Fruit fly (Drosophila melanogaster): ENCODE data around the gene CG10154.
A peak's percentile ranks its signal among the peaks of the same experiment; 100 is the strongest.

Gene CG10154

dm6 chr3L:13476566-13477452, 39.9 kb upstream of the CG10154 start (continued):
- no peak for TF ChIP-seq CG9876 (GFP tag; optimal IDR thresholded peaks at IDR 0.05)
- peak; percentile 90 for TF ChIP-seq CG8388 (GFP tag; optimal IDR thresholded peaks at IDR 0.05)
- peak; percentile 61 for TF ChIP-seq CG3838 (GFP tag; optimal IDR thresholded peaks at IDR 0.05)
- TF ChIP-seq CG9609 (GFP tag; optimal IDR thresholded peaks at IDR 0.05) = peak; percentile 56
- TF ChIP-seq CG12942 (GFP tag; optimal IDR thresholded peaks at IDR 0.05) = peak; percentile 81
- peak; percentile 74 for TF ChIP-seq ci (GFP tag; IDR thresholded peaks at IDR 0.05)
- peak; percentile 72 for TF ChIP-seq CG34224 (GFP tag; IDR thresholded peaks at IDR 0.05; ENCODE audit: partially characterized antibody)
- TF ChIP-seq peb (GFP tag; IDR thresholded peaks at IDR 0.05) = peak; percentile 58; the same call in 1 of the 2 replicates
- TF ChIP-seq Dek (tag; optimal IDR thresholded peaks at IDR 0.05) = peak; percentile 89
- TF ChIP-seq Opbp (GFP tag; IDR thresholded peaks at IDR 0.05; ENCODE audit: partially characterized antibody) = no peak
- no peak for TF ChIP-seq Sin3A (optimal IDR thresholded peaks at IDR 0.05)
- peak; percentile 79 for TF ChIP-seq Rx (GFP tag; IDR thresholded peaks at IDR 0.05)
- TF ChIP-seq Trl (optimal IDR thresholded peaks at IDR 0.05) = peak; percentile 99 to 100
- TF ChIP-seq Trl (GFP tag; optimal IDR thresholded peaks at IDR 0.05) = peak; percentile 37
- TF ChIP-seq repo (GFP tag; optimal IDR thresholded peaks at IDR 0.05) = peak; percentile 68
- TF ChIP-seq CG2889 (GFP tag; IDR thresholded peaks at IDR 0.05) = peak; percentile 80
- peak; percentile 85 for TF ChIP-seq Vsx1 (GFP tag; optimal IDR thresholded peaks at IDR 0.05)
- TF ChIP-seq phol (tag; optimal IDR thresholded peaks at IDR 0.05) = peak; percentile 93
- peak; percentile 80 for TF ChIP-seq Chrac-16 (GFP tag; optimal IDR thresholded peaks at IDR 0.05)
- TF ChIP-seq C15 (GFP tag; IDR thresholded peaks at IDR 0.05) = peak; percentile 55; the same call in 1 of the 3 replicates
- TF ChIP-seq otp (GFP tag; IDR thresholded peaks at IDR 0.05) = peak; percentile 56; the same call in 2 of the 3 replicates
- peak; percentile 95 for TF ChIP-seq CG11504 (tag; optimal IDR thresholded peaks at IDR 0.05)
- TF ChIP-seq H15 (GFP tag; IDR thresholded peaks at IDR 0.05) = peak; percentile 78
- peak; percentile 75 for TF ChIP-seq CG31224 (GFP tag; IDR thresholded peaks at IDR 0.05)
- peak; percentile 81 for TF ChIP-seq ems (GFP tag; optimal IDR thresholded peaks at IDR 0.05)
- TF ChIP-seq abd-A (tag; optimal IDR thresholded peaks at IDR 0.05) = no peak
- TF ChIP-seq CG1603 (tag; optimal IDR thresholded peaks at IDR 0.05) = peak; percentile 40
- peak; percentile 94 for TF ChIP-seq Sox102F (GFP tag; optimal IDR thresholded peaks at IDR 0.05)
- TF ChIP-seq Camta (GFP tag; optimal IDR thresholded peaks at IDR 0.05) = peak; percentile 60
- TF ChIP-seq CG6813 (GFP tag; optimal IDR thresholded peaks at IDR 0.05) = peak; percentile 81
- TF ChIP-seq tx (GFP tag; optimal IDR thresholded peaks at IDR 0.05) = peak; percentile 48
- TF ChIP-seq al (GFP tag; IDR thresholded peaks at IDR 0.05) = peak; percentile 88
- TF ChIP-seq Oli (tag; optimal IDR thresholded peaks at IDR 0.05) = peak; percentile 94
- peak; percentile 80 for TF ChIP-seq CG18476 (GFP tag; optimal IDR thresholded peaks at IDR 0.05)
- peak; percentile 30 for TF ChIP-seq Sry-β (GFP tag; optimal IDR thresholded peaks at IDR 0.05)
- TF ChIP-seq CG18619 (GFP tag; optimal IDR thresholded peaks at IDR 0.05) = peak; percentile 93
- TF ChIP-seq HmgZ (tag; optimal IDR thresholded peaks at IDR 0.05) = peak; percentile 82
- TF ChIP-seq CG17385 (GFP tag; optimal IDR thresholded peaks at IDR 0.05) = peak; percentile 82
- TF ChIP-seq Dll (GFP tag; IDR thresholded peaks at IDR 0.05; ENCODE audit: partially characterized antibody) = peak; percentile 80
- peak; percentile 84 for TF ChIP-seq CG10267 (tag; optimal IDR thresholded peaks at IDR 0.05)
- TF ChIP-seq CG32772 (GFP tag; IDR thresholded peaks at IDR 0.05) = peak; percentile 86
- peak; percentile 92 for TF ChIP-seq CG3281 (GFP tag; optimal IDR thresholded peaks at IDR 0.05)
- TF ChIP-seq Dref (GFP tag; IDR thresholded peaks at IDR 0.05) = no peak
- peak; percentile 61 for TF ChIP-seq mam (GFP tag; optimal IDR thresholded peaks at IDR 0.05)
- TF ChIP-seq Doc2 (GFP tag; IDR thresholded peaks at IDR 0.05) = no peak
- no peak for TF ChIP-seq CG42726 (GFP tag; IDR thresholded peaks at IDR 0.05; ENCODE audit: partially characterized antibody)
- TF ChIP-seq Blimp-1 (GFP tag; optimal IDR thresholded peaks at IDR 0.05) = peak; percentile 91
- TF ChIP-seq sens (GFP tag) = peak; percentile 96
- peak; percentile 93 for TF ChIP-seq grau (tag; optimal IDR thresholded peaks at IDR 0.05)
